Worm (Caenorhabditis elegans): Measurements from ENCODE around the gene F01D5.8.

ce11 chrII:14055717-14056116 lies 45.2 kb downstream of the F01D5.8 start:
- TF ChIP-seq ama-1 (optimal IDR thresholded peaks at IDR 0.05) (no peak), hmbx-1 (tag; optimal IDR thresholded peaks at IDR 0.05) (no peak), aly-1 (tag; optimal IDR thresholded peaks at IDR 0.05) (no peak), flt-1 (GFP tag; IDR thresholded peaks at IDR 0.05) (no peak), ceh-36 (tag; optimal IDR thresholded peaks at IDR 0.05) (no peak), hmg-4 (GFP tag; optimal IDR thresholded peaks at IDR 0.05) (no peak), tbx-37 (GFP tag; conservative IDR thresholded peaks at IDR 0.05) (no peak)

All from whole organism, early embryonic.